Fruit fly (Drosophila melanogaster): ENCODE data around the gene CG46303.

Gene CG46303

dm6 chr3R:5862032-5862641, 40.4 kb downstream of the CG46303 start, which contains the start of gene CG2017:
TSS of gene CG2017 (minus strand) at chr3R:5862405.
- TF ChIP-seq CG8478 (optimal IDR thresholded peaks at IDR 0.05) (no peak), CTCF (optimal IDR thresholded peaks at IDR 0.05) (peak; percentile 3)

dm6 chr3R:5871393-5871792, 49.6 kb downstream of the CG46303 start:
- TF ChIP-seq CG8478 (optimal IDR thresholded peaks at IDR 0.05) (no peak), CTCF (optimal IDR thresholded peaks at IDR 0.05) (no peak)

Measured in S2 (cell line).